Fruit fly (Drosophila melanogaster) whole organism, pupa: ENCODE data around the gene CG32121.

Experiments
- CG13204 ChIP-seq: fragments of 200-800 bp; sonication (Bioruptor generic); optimal IDR thresholded peaks from 2 replicates; lab custom pipeline; 2018; ENCODE audit warnings: missing biosample characterization, mild to moderate bottlenecking, missing genetic modification characterization, moderate library complexity
- CG4496 ChIP-seq: fragments of 200-800 bp; sonication (Bioruptor generic); IDR thresholded peaks from 3 replicates; pipeline ENCODE4 v1.3.6; 2022; ENCODE audit warnings: missing biosample characterization, missing genetic modification characterization
- CG8159 ChIP-seq: fragments of 200-800 bp; sonication (Bioruptor generic); optimal IDR thresholded peaks from 3 replicates; lab custom pipeline; 2018; ENCODE audit warnings: missing biosample characterization, mild to moderate bottlenecking, missing genetic modification characterization, moderate library complexity
- CG9948 ChIP-seq: fragments of 200-800 bp; sonication (Bioruptor generic); optimal IDR thresholded peaks from 2 replicates; lab custom pipeline; 2018; ENCODE audit warnings: missing biosample characterization, mild to moderate bottlenecking, missing genetic modification characterization, moderate library complexity
- D1 ChIP-seq: fragments of 200-800 bp; sonication (Bioruptor generic); optimal IDR thresholded peaks from 2 replicates; lab custom pipeline; 2018; ENCODE audit warnings: missing biosample characterization, mild to moderate bottlenecking, missing genetic modification characterization, moderate library complexity
- Ets98B ChIP-seq: fragments of 200-800 bp; sonication (Bioruptor generic); IDR thresholded peaks from 2 replicates; pipeline ENCODE4 v1.3.6; 2022; ENCODE audit warnings: missing biosample characterization, missing genetic modification characterization
- fd96Ca ChIP-seq: fragments of 200-800 bp; sonication (Bioruptor generic); IDR thresholded peaks from 3 replicates; pipeline ENCODE4 v1.3.6; 2022; ENCODE audit warnings: missing biosample characterization, missing genetic modification characterization

DNA sequence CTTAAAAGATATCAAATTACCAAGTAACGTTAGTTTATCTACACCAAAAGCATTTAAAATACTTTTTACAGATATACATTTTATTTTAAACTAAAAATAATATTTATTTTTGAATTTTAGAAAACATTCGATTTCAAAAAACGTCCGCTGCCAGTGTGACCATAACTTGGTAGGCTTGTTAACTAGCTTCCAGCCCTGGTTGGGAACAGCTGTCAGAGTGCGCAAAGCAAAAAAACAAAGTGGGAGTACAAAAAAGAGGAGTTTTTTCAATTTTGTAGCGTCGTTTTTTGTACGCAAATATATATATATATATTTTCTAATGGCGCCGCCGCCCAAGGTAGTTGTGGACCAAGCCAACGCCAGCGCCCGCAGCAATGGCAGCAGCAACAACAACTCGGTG lies 20.3 kb upstream of the CG32121 start, which contains the start of gene cmb:
- TF ChIP-seq fd96Ca (peak; percentile 93), CG13204 (GFP tag; lab: Kevin White, UChicago) (peak; percentile 86), CG9948 (peak; percentile 80), Ets98B (peak; percentile 93), CG4496 (peak; percentile 97), CG8159 (tag; lab: Kevin White, UChicago) (peak; percentile 89), D1 (tag; lab: Kevin White, UChicago) (peak; percentile 62)
